Worm (Caenorhabditis elegans) whole organism, young adult: ENCODE results near the gene plpp-1.3.

Experiments used
- C17E4.6 ChIP-seq: fragments of 200-800 bp; sonication (Bioruptor generic); IDR thresholded peaks from 2 replicates; pipeline ENCODE4 v1.3.6; 2022; ENCODE audit warnings: missing genetic modification reagents, missing genetic modification characterization, missing compliant biosample characterization
- F39B2.1 ChIP-seq: fragments of 200-800 bp; sonication (Bioruptor generic); IDR thresholded peaks from 2 replicates; pipeline ENCODE4 v1.3.6; 2022; ENCODE audit warnings: missing genetic modification reagents, missing genetic modification characterization, missing compliant biosample characterization
- Y53F4B.3 ChIP-seq: fragments of 200-800 bp; sonication (Bioruptor generic); IDR thresholded peaks from 2 replicates; pipeline ENCODE4 v1.3.6; 2022; ENCODE audit warnings: missing genetic modification reagents, missing genetic modification characterization, missing compliant biosample characterization
- Y53G8AR.9 ChIP-seq: fragments of 200-800 bp; sonication (Bioruptor generic); conservative IDR thresholded peaks from 2 replicates; pipeline ENCODE4 v1.3.6; 2022; ENCODE audit warnings: missing genetic modification reagents, missing genetic modification characterization, missing compliant biosample characterization
- Y56A3A.18 ChIP-seq: fragments of 200-800 bp; sonication (Bioruptor generic); IDR thresholded peaks from 2 replicates; pipeline ENCODE4 v1.3.6; 2022; ENCODE audit warnings: missing genetic modification reagents, missing genetic modification characterization, missing compliant biosample characterization
- Y67H2A.10 ChIP-seq: fragments of 200-800 bp; sonication (Bioruptor generic); conservative IDR thresholded peaks from 2 replicates; pipeline ENCODE4 v1.3.6; 2022; ENCODE audit warnings: missing genetic modification reagents, missing genetic modification characterization, missing compliant biosample characterization
- ama-1 ChIP-seq, 3 experiments: fragments of 150-350 bp in 1 of 3; sonication (generic microtip) in 2 of 3; optimal IDR thresholded peaks; 2 replicates each; lab custom pipeline; 2014 to 2018; ENCODE audit warnings: missing biosample characterization in 2 of 3, missing genetic modification characterization in 2 of 3, missing genetic modification reagents in 2 of 3
- bed-2 ChIP-seq: fragments of 200-800 bp; sonication (Bioruptor generic); IDR thresholded peaks from 2 replicates; pipeline ENCODE4 v1.3.6; 2022; ENCODE audit warnings: missing genetic modification reagents, missing genetic modification characterization, missing compliant biosample characterization
- ccch-3 ChIP-seq: fragments of 200-800 bp; sonication (Bioruptor generic); optimal IDR thresholded peaks from 2 replicates; lab custom pipeline; 2018; ENCODE audit warnings: mild to moderate bottlenecking, missing genetic modification characterization, missing compliant biosample characterization
- cebp-1 ChIP-seq, 2 experiments: fragments of 200-800 bp in 1 of 2; sonication (Bioruptor generic) in 1 of 2; sonication (generic microtip) in 1 of 2; IDR thresholded peaks in 1 of 2; optimal IDR thresholded peaks in 1 of 2; 2 replicates each; pipeline versions ENCODE4 v1.3.6 to Lab custom; 2017 to 2022; ENCODE audit warnings: missing compliant biosample characterization in 2 of 2, missing genetic modification characterization in 2 of 2, mild to moderate bottlenecking in 1 of 2, missing genetic modification reagents in 1 of 2, moderate library complexity in 1 of 2
- ceh-27 ChIP-seq: fragments of 200-800 bp; sonication (Bioruptor generic); optimal IDR thresholded peaks from 2 replicates; lab custom pipeline; 2018; ENCODE audit warnings: mild to moderate bottlenecking, missing genetic modification characterization, moderate library complexity, missing compliant biosample characterization
- ceh-91 ChIP-seq: fragments of 200-800 bp; sonication (Bioruptor generic); IDR thresholded peaks from 2 replicates; pipeline ENCODE4 v1.3.6; 2022; ENCODE audit warnings: missing genetic modification reagents, missing genetic modification characterization, missing compliant biosample characterization
- dox-1 ChIP-seq: fragments of 200-800 bp; sonication (Bioruptor generic); IDR thresholded peaks from 2 replicates; pipeline ENCODE4 v1.3.6; 2022; ENCODE audit warnings: missing genetic modification reagents, missing genetic modification characterization, missing compliant biosample characterization
- dpff-1 ChIP-seq: sonication (generic microtip); optimal IDR thresholded peaks from 2 replicates; lab custom pipeline; 2017; ENCODE audit warnings: mild to moderate bottlenecking, missing genetic modification characterization, missing compliant biosample characterization
- egl-44 ChIP-seq: fragments of 200-800 bp; sonication (Bioruptor generic); IDR thresholded peaks from 2 replicates; pipeline ENCODE4 v1.3.6; 2022; ENCODE audit warnings: missing genetic modification reagents, missing genetic modification characterization, missing compliant biosample characterization
- ekl-4 ChIP-seq: fragments of 200-800 bp; sonication (Bioruptor generic); IDR thresholded peaks from 2 replicates; pipeline ENCODE4 v1.3.6; 2022; ENCODE audit warnings: missing genetic modification reagents, missing genetic modification characterization, missing compliant biosample characterization
- ets-4 ChIP-seq: fragments of 200-800 bp; sonication (Bioruptor generic); optimal IDR thresholded peaks from 2 replicates; lab custom pipeline; 2018; ENCODE audit warnings: mild to moderate bottlenecking, missing genetic modification characterization, missing compliant biosample characterization
- fkh-3 ChIP-seq: sonication (generic microtip); optimal IDR thresholded peaks from 2 replicates; lab custom pipeline; 2016; ENCODE audit warnings: mild to moderate bottlenecking, missing genetic modification characterization, missing compliant biosample characterization
- hlh-12 ChIP-seq: sonication (generic microtip); optimal IDR thresholded peaks from 2 replicates; lab custom pipeline; 2016; ENCODE audit warnings: missing genetic modification characterization, missing compliant biosample characterization
- hmg-20 ChIP-seq: fragments of 200-800 bp; sonication (Bioruptor generic); IDR thresholded peaks from 2 replicates; pipeline ENCODE4 v1.3.6; 2022; ENCODE audit warnings: missing genetic modification reagents, missing genetic modification characterization, missing compliant biosample characterization
- let-526 ChIP-seq: fragments of 200-800 bp; sonication (Bioruptor generic); IDR thresholded peaks from 2 replicates; pipeline ENCODE4 v1.3.6; 2022; ENCODE audit warnings: missing genetic modification reagents, missing genetic modification characterization, missing compliant biosample characterization
- lin-26 ChIP-seq: fragments of 200-800 bp; sonication (Bioruptor generic); IDR thresholded peaks from 2 replicates; pipeline ENCODE4 v1.3.6; 2022; ENCODE audit warnings: missing genetic modification reagents, missing genetic modification characterization, missing compliant biosample characterization
- lin-40 ChIP-seq: sonication (generic microtip); optimal IDR thresholded peaks from 2 replicates; lab custom pipeline; 2016; ENCODE audit warnings: missing genetic modification characterization, mild to moderate bottlenecking, missing compliant biosample characterization, missing genotype, missing genetic modification reagents
- mcd-1 ChIP-seq: fragments of 200-800 bp; sonication (Bioruptor generic); IDR thresholded peaks from 2 replicates; pipeline ENCODE4 v1.3.6; 2022; ENCODE audit warnings: missing genetic modification reagents, missing genetic modification characterization, missing compliant biosample characterization
- nfyb-1 ChIP-seq: fragments of 200-800 bp; sonication (Bioruptor generic); IDR thresholded peaks from 2 replicates; pipeline ENCODE4 v1.3.6; 2022; ENCODE audit warnings: missing genetic modification reagents, missing genetic modification characterization, missing compliant biosample characterization
- nhr-179 ChIP-seq: sonication (generic microtip); optimal IDR thresholded peaks from 2 replicates; lab custom pipeline; 2016; ENCODE audit warnings: mild to moderate bottlenecking, missing genetic modification characterization, missing compliant biosample characterization
- nhr-80 ChIP-seq: sonication (generic microtip); optimal IDR thresholded peaks from 2 replicates; lab custom pipeline; 2016; ENCODE audit warnings: missing genetic modification characterization, missing compliant biosample characterization
- pha-4 ChIP-seq: fragments of 150-350 bp; sonication (generic microtip); optimal IDR thresholded peaks from 2 replicates; lab custom pipeline; 2014; ENCODE audit warnings: missing biosample characterization, missing genetic modification reagents, missing genetic modification characterization
- rpc-1 ChIP-seq, 2 experiments: fragments of 150-350 bp in 1 of 2; sonication (generic microtip) in 1 of 2; optimal IDR thresholded peaks; 2 replicates each; lab custom pipeline; 2014 to 2018; ENCODE audit warnings: missing biosample characterization in 1 of 2, missing genetic modification characterization in 1 of 2, missing genetic modification reagents in 1 of 2, missing genotype in 1 of 2
- sea-2 ChIP-seq: fragments of 200-800 bp; sonication (Bioruptor generic); IDR thresholded peaks from 2 replicates; pipeline ENCODE4 v1.3.6; 2022; ENCODE audit warnings: missing genetic modification characterization, missing compliant biosample characterization
- snpc-1.3 ChIP-seq: sonication (generic microtip); optimal IDR thresholded peaks from 2 replicates; lab custom pipeline; 2017; ENCODE audit warnings: missing genetic modification characterization, mild to moderate bottlenecking, missing compliant biosample characterization, antibody characterized with exemption, moderate library complexity, missing genotype, missing genetic modification reagents; ENCODE audit not compliant: insufficient read depth
- somi-1 ChIP-seq: fragments of 200-800 bp; sonication (Bioruptor generic); optimal IDR thresholded peaks from 2 replicates; lab custom pipeline; 2018; ENCODE audit warnings: mild to moderate bottlenecking, missing genetic modification characterization, missing compliant biosample characterization
- sptf-2 ChIP-seq: fragments of 200-800 bp; sonication (Bioruptor generic); optimal IDR thresholded peaks from 2 replicates; lab custom pipeline; 2018; ENCODE audit warnings: mild to moderate bottlenecking, missing genetic modification characterization, missing compliant biosample characterization
- tbp1 ChIP-seq: fragments of 200-800 bp; sonication (Bioruptor generic); optimal IDR thresholded peaks from 2 replicates; lab custom pipeline; 2018; ENCODE audit warnings: mild to moderate bottlenecking, missing genetic modification characterization, missing compliant biosample characterization
- unc-62 ChIP-seq: fragments of 150-350 bp; optimal IDR thresholded peaks from 2 replicates; lab custom pipeline; 2014; ENCODE audit warnings: missing biosample characterization, missing genetic modification reagents, missing genetic modification characterization
- zim-3 ChIP-seq: sonication (generic microtip); optimal IDR thresholded peaks from 2 replicates; lab custom pipeline; 2017; ENCODE audit warnings: mild to moderate bottlenecking, missing genetic modification characterization, moderate library complexity, missing compliant biosample characterization
- ztf-26 ChIP-seq: sonication (generic microtip); optimal IDR thresholded peaks from 2 replicates; lab custom pipeline; 2017; ENCODE audit warnings: missing genetic modification characterization, missing compliant biosample characterization
- ztf-28 ChIP-seq: fragments of 200-800 bp; sonication (Bioruptor generic); IDR thresholded peaks from 2 replicates; pipeline ENCODE4 v1.3.6; 2022; ENCODE audit warnings: missing genetic modification reagents, missing genetic modification characterization, missing compliant biosample characterization
- ztf-6 ChIP-seq: fragments of 200-800 bp; sonication (Bioruptor generic); IDR thresholded peaks from 2 replicates; pipeline ENCODE4 v1.3.6; 2022; ENCODE audit warnings: missing genetic modification reagents, missing genetic modification characterization, missing compliant biosample characterization

The plpp-1.3 gene

ce11 chrX:10686487-10686886 is 8.6 kb upstream of the plpp-1.3 start:
- TF ChIP-seq ceh-91 (GFP tag; lab: Robert Waterston, UW) = no peak
- TF ChIP-seq Y67H2A.10 (GFP tag; lab: Robert Waterston, UW) = no peak
- TF ChIP-seq mcd-1 (GFP tag; lab: Robert Waterston, UW) = no peak
- TF ChIP-seq snpc-1.3 (tag; lab: Kevin White, UChicago) = no peak
- TF ChIP-seq unc-62 (GFP tag; lab: Kevin White, UChicago) = no peak
- TF ChIP-seq dox-1 (GFP tag; lab: Robert Waterston, UW) = no peak
- no peak for TF ChIP-seq Y53G8AR.9 (GFP tag; lab: Robert Waterston, UW)
- no peak for TF ChIP-seq ccch-3 (GFP tag; lab: Kevin White, UChicago)
- no peak for TF ChIP-seq sptf-2
- no peak for TF ChIP-seq Y56A3A.18
- no peak for TF ChIP-seq hlh-12 (tag; lab: Kevin White, UChicago)
- TF ChIP-seq ztf-6 (GFP tag; lab: Robert Waterston, UW) = no peak
- TF ChIP-seq ztf-26 (tag; lab: Kevin White, UChicago) = no peak
- no peak for TF ChIP-seq nfyb-1 (GFP tag; lab: Robert Waterston, UW)
- TF ChIP-seq ceh-27 (GFP tag; lab: Kevin White, UChicago) = no peak
- TF ChIP-seq zim-3 (tag; lab: Kevin White, UChicago) = no peak
- no peak for TF ChIP-seq C17E4.6
- TF ChIP-seq let-526 (GFP tag; lab: Robert Waterston, UW) = no peak

ce11 chrX:10687317-10687716 is 7.8 kb upstream of the plpp-1.3 start:
- TF ChIP-seq egl-44 (0 out of 2 replicates have a peak, but pooled peaks have one; percentile 21), rpc-1 (optimal IDR thresholded peaks at IDR 0.05; lab: Kevin White, UChicago) (no peak), rpc-1 (tag; optimal IDR thresholded peaks at IDR 0.05; lab: Kevin White, UChicago) (no peak), nhr-179 (tag; lab: Kevin White, UChicago) (no peak), Y53F4B.3 (GFP tag; lab: Robert Waterston, UW) (no peak), dox-1 (GFP tag; lab: Robert Waterston, UW) (0 out of 2 replicates have a peak, but pooled peaks have one; percentile 26), nhr-80 (tag; lab: Kevin White, UChicago) (peak; percentile 79), snpc-1.3 (tag; lab: Kevin White, UChicago) (no peak), sea-2 (GFP tag; lab: Robert Waterston, UW) (no peak), hlh-12 (tag; lab: Kevin White, UChicago) (no peak), pha-4 (tag; lab: Kevin White, UChicago) (no peak), ztf-28 (GFP tag; lab: Robert Waterston, UW) (no peak), ets-4 (GFP tag; lab: Kevin White, UChicago) (peak; percentile 20), cebp-1 (GFP tag; IDR thresholded peaks at IDR 0.05; lab: Robert Waterston, UW) (no peak), cebp-1 (tag; optimal IDR thresholded peaks at IDR 0.05; lab: Kevin White, UChicago) (peak; percentile 25), bed-2 (GFP tag; lab: Robert Waterston, UW) (no peak), fkh-3 (no peak), dpff-1 (tag; lab: Kevin White, UChicago) (no peak), hmg-20 (no peak)

ce11 chrX:10688311-10688710 is 6.8 kb upstream of the plpp-1.3 start:
- peak; percentile 19 for TF ChIP-seq ztf-26 (tag; lab: Kevin White, UChicago)
- TF ChIP-seq somi-1 (GFP tag; lab: Kevin White, UChicago) = peak; percentile 64
- no peak for TF ChIP-seq ekl-4 (GFP tag; lab: Robert Waterston, UW)
- TF ChIP-seq lin-26 = peak; percentile 31; the same call in 1 of the 2 replicates
- peak; percentile 7 for TF ChIP-seq tbp1 (GFP tag; lab: Kevin White, UChicago)
- peak; percentile 16 for TF ChIP-seq lin-40 (tag; lab: Kevin White, UChicago)
- TF ChIP-seq ama-1 (optimal IDR thresholded peaks at IDR 0.05; lab: Kevin White, UChicago) = peak; percentile 80
- no peak for TF ChIP-seq ama-1 (GFP tag; optimal IDR thresholded peaks at IDR 0.05; lab: Kevin White, UChicago)
- no peak for TF ChIP-seq cebp-1 (GFP tag; IDR thresholded peaks at IDR 0.05; lab: Robert Waterston, UW)
- TF ChIP-seq cebp-1 (tag; optimal IDR thresholded peaks at IDR 0.05; lab: Kevin White, UChicago) = peak; percentile 21
- TF ChIP-seq F39B2.1 = no peak
- TF ChIP-seq, all 124 proteins: peak for 7
